Worm (Caenorhabditis elegans) whole organism, L2 larva: ENCODE measurements around the gene famk-1.

Experiments used
- ZK546.5 ChIP-seq: sonication (generic microtip); optimal IDR thresholded peaks from 2 replicates; lab custom pipeline; 2017; ENCODE audit warnings: missing biosample characterization, missing genetic modification characterization
- aly-2 ChIP-seq: fragments of 150-350 bp; optimal IDR thresholded peaks from 2 replicates; lab custom pipeline; 2014; ENCODE audit warnings: missing biosample characterization, missing genetic modification characterization
- gmeb-1 ChIP-seq: fragments of 150-350 bp; optimal IDR thresholded peaks from 2 replicates; lab custom pipeline; 2014; ENCODE audit warnings: missing biosample characterization, missing genetic modification characterization
- nhr-12 ChIP-seq: fragments of 150-350 bp; optimal IDR thresholded peaks from 2 replicates; lab custom pipeline; 2014; ENCODE audit warnings: missing biosample characterization, missing genetic modification characterization
- nhr-6 ChIP-seq: fragments of 150-350 bp; optimal IDR thresholded peaks from 2 replicates; lab custom pipeline; 2014; ENCODE audit warnings: missing biosample characterization, missing genetic modification characterization
- skn-1 ChIP-seq: sonication (generic microtip); optimal IDR thresholded peaks from 2 replicates; lab custom pipeline; 2017; ENCODE audit warnings: missing biosample characterization, missing genetic modification characterization
- zag-1 ChIP-seq: fragments of 150-350 bp; optimal IDR thresholded peaks from 2 replicates; lab custom pipeline; 2014; ENCODE audit warnings: missing biosample characterization, missing genetic modification characterization

ce11 chrX:15163118-15163517 is 49.9 kb downstream of the famk-1 start:
- TF ChIP-seq ZK546.5 (tag; lab: Kevin White, UChicago): no peak
- TF ChIP-seq nhr-6: no peak
- TF ChIP-seq zag-1 (tag; lab: Kevin White, UChicago): no peak
- no peak for TF ChIP-seq aly-2 (tag; lab: Kevin White, UChicago)
- TF ChIP-seq nhr-12 (tag; lab: Kevin White, UChicago): no peak
- no peak for TF ChIP-seq skn-1 (tag; lab: Kevin White, UChicago)
- no peak for TF ChIP-seq gmeb-1 (tag; lab: Kevin White, UChicago)
